Fruit fly (Drosophila melanogaster) whole organism: ENCODE results near the gene CG14300.

Source experiments
- Dll ChIP-seq: fragments of >200 bp; optimal IDR thresholded peaks from 2 replicates; lab custom pipeline; 2017
- pan ChIP-seq: fragments of >200 bp; optimal IDR thresholded peaks from 2 replicates; lab custom pipeline; 2017
- psq ChIP-seq: fragments of >200 bp; optimal IDR thresholded peaks from 2 replicates; lab custom pipeline; 2017
- usp ChIP-seq: fragments of >200 bp; optimal IDR thresholded peaks from 2 replicates; lab custom pipeline; 2017; ENCODE audit warnings: missing biosample characterization, missing genetic modification characterization, mixed read lengths

DNA sequence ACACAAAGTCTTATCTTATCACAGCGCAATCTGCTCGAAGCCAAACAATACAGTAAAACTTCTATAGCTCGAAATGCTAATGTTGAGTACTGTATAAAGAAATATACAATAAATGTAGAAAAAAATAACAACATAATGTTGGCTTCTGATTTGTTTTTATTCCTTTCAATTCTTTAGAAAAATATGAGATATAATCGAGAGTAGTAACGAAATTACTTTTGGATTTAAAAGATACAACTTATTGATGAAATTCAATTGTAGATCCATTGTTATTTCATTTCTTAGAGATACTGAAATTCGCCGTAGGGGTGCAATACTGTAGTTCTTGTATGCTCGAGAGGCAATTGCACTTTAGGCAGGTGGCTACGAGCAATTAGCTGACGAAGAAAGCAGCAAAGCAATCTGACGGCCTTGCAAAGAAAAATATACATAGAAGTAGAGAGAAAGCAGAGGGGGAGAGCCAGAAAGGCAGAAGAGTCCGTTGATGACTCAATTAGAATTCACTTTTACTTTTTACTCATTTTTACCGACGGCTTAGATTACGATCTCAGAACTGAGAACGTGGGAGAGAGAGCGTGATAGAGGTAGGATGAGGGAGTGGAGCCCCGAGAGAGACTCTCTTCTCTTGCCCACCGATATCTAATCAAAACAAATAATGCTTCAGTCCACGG is 22.9 kb downstream of the CG14300 start:
- TF ChIP-seq Dll (lab: Kevin White, UChicago) (no peak), pan (lab: Kevin White, UChicago) (no peak), usp (GFP tag; lab: Kevin White, UChicago) (no peak), psq (lab: Kevin White, UChicago) (no peak)
